Fruit fly (Drosophila melanogaster): Measurements from ENCODE around the gene CG43736.

dm6 chrX:6855366-6856200 is 8.1 kb upstream of the CG43736 start:
- TF ChIP-seq mam (GFP tag; optimal IDR thresholded peaks at IDR 0.05) (peak; percentile 68), Dip2 (GFP tag; IDR thresholded peaks at IDR 0.05) (no peak), usp (GFP tag; optimal IDR thresholded peaks at IDR 0.05) (no peak), CG4282 (GFP tag; optimal IDR thresholded peaks at IDR 0.05) (peak; percentile 8), pb (GFP tag; optimal IDR thresholded peaks at IDR 0.05) (peak; percentile 51), insv (GFP tag; optimal IDR thresholded peaks at IDR 0.05) (peak in 1 of 2 experiments; percentile 26), BtbVII (GFP tag; optimal IDR thresholded peaks at IDR 0.05) (peak; percentile 47), pros (GFP tag; optimal IDR thresholded peaks at IDR 0.05) (peak; percentile 89), tna (GFP tag; IDR thresholded peaks at IDR 0.05; ENCODE audit: partially characterized antibody) (no peak), Camta (GFP tag; optimal IDR thresholded peaks at IDR 0.05) (peak; percentile 84), CG10959 (GFP tag; IDR thresholded peaks at IDR 0.05) (no peak), CG15514 (GFP tag; optimal IDR thresholded peaks at IDR 0.05) (peak; percentile 29), Dip3 (GFP tag; optimal IDR thresholded peaks at IDR 0.05) (peak; percentile 18)

All from whole organism, embryonic.